Fruit fly (Drosophila melanogaster): ENCODE results near the gene Atac1.

Atac1 gene

dm6 chr2L:6948540-6948942 is 11.6 kb downstream of the Atac1 start, which contains the start of gene ihog (continued):
- TF ChIP-seq chm (GFP tag; IDR thresholded peaks at IDR 0.05) (peak; percentile 15; the same call in 1 of the 2 replicates), CG16779 (GFP tag; IDR thresholded peaks at IDR 0.05) (no peak), mam (GFP tag; optimal IDR thresholded peaks at IDR 0.05) (no peak), CG17359 (tag; optimal IDR thresholded peaks at IDR 0.05) (no peak), lov (optimal IDR thresholded peaks at IDR 0.05) (no peak), lov (GFP tag; IDR thresholded peaks at IDR 0.05) (no peak), scrt (GFP tag; optimal IDR thresholded peaks at IDR 0.05) (peak; percentile 62), so (GFP tag; IDR thresholded peaks at IDR 0.05) (no peak; the same call in 2 of the 3 replicates), CG8478 (optimal IDR thresholded peaks at IDR 0.05) (no peak), Sry-β (GFP tag; optimal IDR thresholded peaks at IDR 0.05) (peak; percentile 72), schlank (tag; optimal IDR thresholded peaks at IDR 0.05) (no peak), CkIIα-i1 (GFP tag; IDR thresholded peaks at IDR 0.05) (no peak), ERR (GFP tag; optimal IDR thresholded peaks at IDR 0.05) (no peak), CG2129 (GFP tag; IDR thresholded peaks at IDR 0.05; ENCODE audit: partially characterized antibody) (no peak), MBD-R2 (GFP tag; IDR thresholded peaks at IDR 0.05) (peak; percentile 68; the same call in 1 of the 2 replicates), CG17186 (GFP tag; optimal IDR thresholded peaks at IDR 0.05) (no peak), slbo (GFP tag; IDR thresholded peaks at IDR 0.05) (0 out of 2 replicates have a peak, but pooled peaks have one; percentile 13), ken (GFP tag; IDR thresholded peaks at IDR 0.05) (no peak), CG4820 (GFP tag; optimal IDR thresholded peaks at IDR 0.05) (no peak), TFAM (GFP tag; optimal IDR thresholded peaks at IDR 0.05) (no peak), E2f1 (GFP tag; IDR thresholded peaks at IDR 0.05) (0 out of 2 replicates have a peak, but pooled peaks have one; percentile 6), gcm (GFP tag; optimal IDR thresholded peaks at IDR 0.05) (peak; percentile 15), CG10431 (GFP tag; optimal IDR thresholded peaks at IDR 0.05) (no peak), NFAT (GFP tag; IDR thresholded peaks at IDR 0.05) (no peak), CG3995 (GFP tag; optimal IDR thresholded peaks at IDR 0.05) (no peak), Nf-YB (GFP tag; optimal IDR thresholded peaks at IDR 0.05) (no peak), pita (GFP tag; optimal IDR thresholded peaks at IDR 0.05) (no peak), Fer1 (GFP tag; optimal IDR thresholded peaks at IDR 0.05) (peak; percentile 34), CG8765 (GFP tag; IDR thresholded peaks at IDR 0.05) (no peak), Adf1 (GFP tag; IDR thresholded peaks at IDR 0.05) (peak; percentile 52; the same call in 1 of the 2 replicates), Hand (GFP tag; optimal IDR thresholded peaks at IDR 0.05) (no peak), sd (tag; optimal IDR thresholded peaks at IDR 0.05) (no peak), gt (GFP tag; IDR thresholded peaks at IDR 0.05) (no peak), Eip74EF (GFP tag; optimal IDR thresholded peaks at IDR 0.05) (no peak), Ptx1 (GFP tag; IDR thresholded peaks at IDR 0.05) (no peak), shn (GFP tag; optimal IDR thresholded peaks at IDR 0.05) (no peak), sr (GFP tag; IDR thresholded peaks at IDR 0.05) (no peak), seq (GFP tag; IDR thresholded peaks at IDR 0.05) (no peak), jing (GFP tag; optimal IDR thresholded peaks at IDR 0.05) (no peak), CG6791 (GFP tag; IDR thresholded peaks at IDR 0.05; ENCODE audit: partially characterized antibody) (peak; percentile 63; the same call in 2 of the 3 replicates), toy (GFP tag; IDR thresholded peaks at IDR 0.05) (no peak), CG30020 (tag; optimal IDR thresholded peaks at IDR 0.05) (peak; percentile 45), NK7.1 (GFP tag; optimal IDR thresholded peaks at IDR 0.05) (no peak), CG14860 (GFP tag; IDR thresholded peaks at IDR 0.05; ENCODE audit: partially characterized antibody) (peak; percentile 66), z (GFP tag; IDR thresholded peaks at IDR 0.05) (no peak), Ravus (GFP tag; IDR thresholded peaks at IDR 0.05) (no peak), Side (GFP tag; optimal IDR thresholded peaks at IDR 0.05) (no peak), klu (GFP tag; IDR thresholded peaks at IDR 0.05) (no peak), CG12071 (GFP tag; optimal IDR thresholded peaks at IDR 0.05) (no peak), CG18599 (GFP tag; optimal IDR thresholded peaks at IDR 0.05) (no peak), HmgZ (tag; optimal IDR thresholded peaks at IDR 0.05) (peak; percentile 13), CG7963 (GFP tag; IDR thresholded peaks at IDR 0.05; ENCODE audit: partially characterized antibody) (peak; percentile 51; the same call in 1 of the 3 replicates)
